Worm (Caenorhabditis elegans): ENCODE measurements around the gene mnk-1.

DNA sequence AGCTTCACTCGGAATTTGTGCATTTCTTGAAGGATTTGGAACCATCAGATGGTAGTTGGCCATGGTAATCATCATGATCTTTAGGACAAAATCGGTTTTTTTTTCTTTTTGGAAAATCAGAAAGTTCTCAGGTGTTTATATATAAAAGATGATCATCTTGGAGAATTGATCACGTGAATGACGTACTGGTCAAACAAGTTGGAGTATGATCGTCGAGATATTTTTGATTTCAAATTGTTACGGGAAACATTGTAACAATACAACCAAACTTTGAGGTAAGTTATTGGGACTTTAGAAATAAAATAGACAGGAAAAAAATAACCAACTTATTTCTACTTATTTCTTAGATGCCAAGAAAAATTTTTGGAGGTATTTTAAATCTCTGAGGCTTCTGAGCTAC lies 35.8 kb downstream of the mnk-1 start, which contains the start of gene F59B10.4:
- TF ChIP-seq T22C8.4 (GFP tag; IDR thresholded peaks at IDR 0.05) (no peak), flt-1 (GFP tag; IDR thresholded peaks at IDR 0.05) (no peak), med-1 (GFP tag; optimal IDR thresholded peaks at IDR 0.05; ENCODE audit: insufficient read depth) (no peak)

All from whole organism, midembryonic.